Worm (Caenorhabditis elegans) whole organism, L1 larva: ENCODE measurements around the gene Y43F8B.25.

ENCODE experiments used
- C04F5.9 ChIP-seq: sonication (generic microtip); optimal IDR thresholded peaks from 2 replicates; lab custom pipeline; 2016; ENCODE audit warnings: missing genetic modification characterization, missing compliant biosample characterization
- C16A3.4 ChIP-seq: fragments of 150-350 bp; optimal IDR thresholded peaks from 2 replicates; lab custom pipeline; 2014; ENCODE audit warnings: missing biosample characterization, missing genetic modification characterization
- Y116A8C.19 ChIP-seq: sonication (generic microtip); optimal IDR thresholded peaks from 2 replicates; lab custom pipeline; 2016; ENCODE audit warnings: missing compliant biosample characterization, missing genetic modification characterization, borderline replicate concordance
- aha-1 ChIP-seq: fragments of 150-350 bp; optimal IDR thresholded peaks from 2 replicates; lab custom pipeline; 2014; ENCODE audit warnings: missing biosample characterization, missing genetic modification characterization
- alr-1 ChIP-seq: fragments of 200-800 bp; sonication (Bioruptor generic); optimal IDR thresholded peaks from 2 replicates; lab custom pipeline; 2018; ENCODE audit warnings: borderline replicate concordance, mild to moderate bottlenecking, missing genetic modification characterization, missing compliant biosample characterization
- aly-2 ChIP-seq: fragments of 150-350 bp; optimal IDR thresholded peaks from 2 replicates; lab custom pipeline; 2014; ENCODE audit warnings: missing biosample characterization, missing genetic modification characterization
- ama-1 ChIP-seq: fragments of 150-350 bp; optimal IDR thresholded peaks from 2 replicates; lab custom pipeline; 2014
- ceh-63 ChIP-seq: fragments of 200-800 bp; sonication (Bioruptor generic); optimal IDR thresholded peaks from 2 replicates; lab custom pipeline; 2018; ENCODE audit warnings: mild to moderate bottlenecking, missing genetic modification characterization, missing compliant biosample characterization
- ceh-90 ChIP-seq: sonication (generic microtip); optimal IDR thresholded peaks from 2 replicates; lab custom pipeline; 2016; ENCODE audit warnings: missing genetic modification characterization, missing compliant biosample characterization
- dpl-1 ChIP-seq, 3 experiments: fragments of 150-350 bp in 2 of 3; sonication (generic microtip) in 1 of 3; optimal IDR thresholded peaks; 2 replicates each; lab custom pipeline; 2014 to 2017; ENCODE audit warnings: missing biosample characterization in 3 of 3, missing genetic modification characterization in 3 of 3, missing genetic modification reagents in 3 of 3
- efl-1 ChIP-seq, 4 experiments: fragments of 150-350 bp; optimal IDR thresholded peaks in 3 of 4; peaks in 1 of 4; 1 replicate in 1 of 4; 2 replicates in 3 of 4; lab custom pipeline; 2014; ENCODE audit warnings: missing biosample characterization in 2 of 4, missing genetic modification characterization in 2 of 4, missing genetic modification reagents in 2 of 4
- efl-3 ChIP-seq: fragments of 200-800 bp; sonication (Bioruptor generic); optimal IDR thresholded peaks from 2 replicates; lab custom pipeline; 2018; ENCODE audit warnings: mild to moderate bottlenecking, missing genetic modification characterization, missing compliant biosample characterization
- egl-13 ChIP-seq: sonication (generic microtip); optimal IDR thresholded peaks from 2 replicates; lab custom pipeline; 2016; ENCODE audit warnings: missing genotype, missing genetic modification reagents, missing genetic modification characterization, missing compliant biosample characterization
- elt-3 ChIP-seq, 6 experiments: fragments of 150-350 bp in 1 of 6; sonication (generic microtip); optimal IDR thresholded peaks; 2 replicates each; lab custom pipeline; 2017 to 2018; ENCODE audit warnings: missing biosample characterization in 6 of 6, missing genetic modification characterization in 6 of 6, inconsistent platforms in 1 of 6
- grh-1 ChIP-seq: fragments of 200-800 bp; sonication (Bioruptor generic); IDR thresholded peaks from 2 replicates; pipeline ENCODE4 v1.3.6; 2022; ENCODE audit warnings: missing genetic modification reagents, missing genetic modification characterization, missing compliant biosample characterization
- hlh-17 ChIP-seq: fragments of 200-800 bp; sonication (Bioruptor generic); optimal IDR thresholded peaks from 2 replicates; lab custom pipeline; 2018; ENCODE audit warnings: missing genetic modification characterization, mild to moderate bottlenecking, missing compliant biosample characterization, moderate library complexity, borderline replicate concordance
- hpl-2 ChIP-seq: fragments of 150-350 bp; optimal IDR thresholded peaks from 2 replicates; lab custom pipeline; 2014; ENCODE audit warnings: missing biosample characterization, missing genetic modification reagents, missing genetic modification characterization
- irx-1 ChIP-seq: sonication (generic microtip); optimal IDR thresholded peaks from 2 replicates; lab custom pipeline; 2016; ENCODE audit warnings: missing genetic modification characterization, missing compliant biosample characterization
- isw-1 ChIP-seq: fragments of 200-800 bp; sonication (Bioruptor generic); IDR thresholded peaks from 2 replicates; pipeline ENCODE4 v1.3.6; 2022; ENCODE audit warnings: missing genetic modification characterization, missing compliant biosample characterization
- lir-3 ChIP-seq: sonication (generic microtip); optimal IDR thresholded peaks from 2 replicates; lab custom pipeline; 2016; ENCODE audit warnings: mild to moderate bottlenecking, missing genetic modification characterization, moderate library complexity, missing compliant biosample characterization; ENCODE audit not compliant: poor library complexity
- mab-9 ChIP-seq: fragments of 200-800 bp; sonication (Bioruptor generic); IDR thresholded peaks from 2 replicates; pipeline ENCODE4 v1.3.6; 2022; ENCODE audit warnings: missing genetic modification reagents, missing genetic modification characterization, missing compliant biosample characterization
- nhr-12 ChIP-seq: sonication (generic microtip); optimal IDR thresholded peaks from 2 replicates; lab custom pipeline; 2017; ENCODE audit warnings: missing biosample characterization, missing genetic modification characterization
- nhr-19 ChIP-seq: fragments of 200-800 bp; sonication (Bioruptor generic); conservative IDR thresholded peaks from 2 replicates; pipeline ENCODE4 v1.3.6; 2022; ENCODE audit warnings: missing genetic modification characterization, missing compliant biosample characterization
- nhr-237 ChIP-seq: fragments of 150-350 bp; optimal IDR thresholded peaks from 2 replicates; lab custom pipeline; 2014; ENCODE audit warnings: missing biosample characterization, missing genetic modification characterization
- nhr-76 ChIP-seq: sonication (generic microtip); optimal IDR thresholded peaks from 2 replicates; lab custom pipeline; 2017; ENCODE audit warnings: missing biosample characterization, missing genetic modification characterization
- nhr-77 ChIP-seq: fragments of 150-350 bp; optimal IDR thresholded peaks from 2 replicates; lab custom pipeline; 2014; ENCODE audit warnings: missing biosample characterization, missing genetic modification characterization
- nhr-84 ChIP-seq: sonication (generic microtip); optimal IDR thresholded peaks from 2 replicates; lab custom pipeline; 2017; ENCODE audit warnings: missing biosample characterization, missing genetic modification characterization
- nhr-85 ChIP-seq: sonication (generic microtip); peaks from one replicate; lab custom pipeline; 2016; ENCODE audit warnings: missing genetic modification characterization, inconsistent platforms, missing compliant biosample characterization
- nhr-90 ChIP-seq: sonication (generic microtip); optimal IDR thresholded peaks from 2 replicates; lab custom pipeline; 2016; ENCODE audit warnings: mild to moderate bottlenecking, missing genetic modification characterization, missing compliant biosample characterization; ENCODE audit not compliant: poor library complexity
- pax-3 ChIP-seq: fragments of 200-800 bp; sonication (Bioruptor generic); optimal IDR thresholded peaks from 2 replicates; lab custom pipeline; 2018; ENCODE audit warnings: mild to moderate bottlenecking, missing genetic modification characterization, moderate library complexity, missing compliant biosample characterization
- pqm-1 ChIP-seq: sonication (generic microtip); optimal IDR thresholded peaks from 3 replicates; lab custom pipeline; 2017; ENCODE audit warnings: missing biosample characterization, missing genetic modification characterization
- sox-4 ChIP-seq: sonication (generic microtip); optimal IDR thresholded peaks from 2 replicates; lab custom pipeline; 2016; ENCODE audit warnings: missing genetic modification characterization, missing compliant biosample characterization
- sup-37 ChIP-seq: fragments of 200-800 bp; sonication (Bioruptor generic); optimal IDR thresholded peaks from 2 replicates; lab custom pipeline; 2018; ENCODE audit warnings: mild to moderate bottlenecking, missing genetic modification characterization, missing compliant biosample characterization
- swsn-7 ChIP-seq: sonication (generic microtip); optimal IDR thresholded peaks from 2 replicates; lab custom pipeline; 2016; ENCODE audit warnings: missing genetic modification characterization, missing compliant biosample characterization
- unc-130 ChIP-seq: fragments of 150-350 bp; optimal IDR thresholded peaks from 2 replicates; lab custom pipeline; 2017; ENCODE audit warnings: missing biosample characterization, missing genetic modification characterization, inconsistent platforms
- unc-86 ChIP-seq: sonication (generic microtip); optimal IDR thresholded peaks from 2 replicates; lab custom pipeline; 2016; ENCODE audit warnings: missing genetic modification characterization, missing compliant biosample characterization
- unc-98 ChIP-seq: fragments of 200-800 bp; sonication (Bioruptor generic); IDR thresholded peaks from 2 replicates; pipeline ENCODE4 v1.3.6; 2022; ENCODE audit warnings: missing genetic modification characterization, missing compliant biosample characterization
- vab-15 ChIP-seq: sonication (generic microtip); optimal IDR thresholded peaks from 2 replicates; lab custom pipeline; 2017; ENCODE audit warnings: missing genotype, mild to moderate bottlenecking, missing genetic modification characterization, missing compliant biosample characterization
- ztf-11 ChIP-seq, 2 experiments: sonication (generic microtip); optimal IDR thresholded peaks; 2 replicates each; lab custom pipeline; 2016 to 2017; ENCODE audit warnings: missing genetic modification characterization in 2 of 2, missing biosample characterization in 1 of 2, missing compliant biosample characterization in 1 of 2
- ztf-4 ChIP-seq: fragments of 150-350 bp; optimal IDR thresholded peaks from 2 replicates; lab custom pipeline; 2014; ENCODE audit warnings: missing biosample characterization, missing genetic modification characterization

Gene Y43F8B.25

ce11 chrV:19477302-19477701 is 14.6 kb downstream of the Y43F8B.25 start:
- TF ChIP-seq mab-9 (GFP tag; lab: Robert Waterston, UW) (no peak), dpl-1 (GFP tag; optimal IDR thresholded peaks at IDR 0.05; lab: Kevin White, UChicago) (peak in 2 of 3 experiments; percentile 5 to 24), unc-130 (no peak), unc-98 (GFP tag; lab: Robert Waterston, UW) (no peak), C16A3.4 (tag; lab: Kevin White, UChicago) (no peak), efl-1 (optimal IDR thresholded peaks at IDR 0.05; lab: Kevin White, UChicago) (peak; percentile 25 to 39), efl-1 (GFP tag; optimal IDR thresholded peaks at IDR 0.05 in 1 of 2; lab: Kevin White, UChicago) (peak; percentile 51 to 85)

DNA sequence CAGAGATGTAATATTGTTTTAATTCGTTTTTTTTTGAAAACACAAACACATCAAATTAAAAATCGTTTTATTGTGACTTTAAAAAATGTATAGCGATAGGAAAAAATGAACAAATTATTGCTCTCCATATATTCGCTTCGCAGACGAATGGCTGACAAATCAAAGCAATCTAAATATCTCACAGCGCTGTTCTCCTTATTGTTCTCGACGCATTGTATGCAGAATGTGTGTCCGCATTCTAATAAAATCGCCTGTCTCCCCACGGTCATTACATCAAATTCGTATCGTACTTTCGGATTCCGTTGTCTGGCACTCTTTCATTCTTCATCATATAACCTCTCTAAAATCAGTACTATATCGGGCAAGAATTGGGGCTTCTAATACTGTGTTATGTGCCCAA is 15.1 kb downstream of the Y43F8B.25 start, which contains the start of gene Y43F8B.9:
TSS of gene Y43F8B.9 (plus strand) at position 301 of the 400 bp plus-strand sequence.
- TF ChIP-seq lir-3 = no peak
- no peak for TF ChIP-seq ceh-90 (tag; lab: Kevin White, UChicago)
- peak; percentile 54 for TF ChIP-seq nhr-85 (tag; lab: Kevin White, UChicago)

DNA sequence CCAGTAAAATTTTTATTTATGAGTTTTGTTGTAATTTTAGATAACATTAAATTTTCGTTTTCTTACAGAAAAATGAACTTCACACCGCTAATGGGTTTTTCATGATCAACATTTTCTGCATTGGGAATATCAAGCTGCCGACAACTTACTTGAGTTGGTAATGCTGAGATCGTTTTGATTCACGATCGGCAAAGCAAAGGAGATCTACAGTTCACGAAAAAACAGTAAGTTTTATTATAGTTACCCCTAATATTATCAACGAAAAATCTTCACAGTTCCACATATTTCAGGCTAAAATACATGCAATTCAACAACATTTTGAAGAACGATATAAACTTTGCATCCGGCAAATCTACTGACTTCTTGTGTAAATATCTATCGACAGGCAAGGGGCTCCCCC is 19.8 kb downstream of the Y43F8B.25 start, which contains the start of gene Y43F8B.22:
TSS of gene Y43F8B.22 (plus strand) at position 301 of the 400 bp plus-strand sequence.
- TF ChIP-seq unc-98 (GFP tag; lab: Robert Waterston, UW) (no peak), swsn-7 (tag; lab: Kevin White, UChicago) (no peak), grh-1 (GFP tag; lab: Robert Waterston, UW) (no peak), egl-13 (tag; lab: Kevin White, UChicago) (no peak), aha-1 (tag; lab: Kevin White, UChicago) (no peak), unc-86 (tag; lab: Kevin White, UChicago) (no peak), nhr-12 (tag; lab: Kevin White, UChicago) (no peak), pqm-1 (tag; lab: Kevin White, UChicago) (no peak), alr-1 (tag; lab: Kevin White, UChicago) (no peak), nhr-85 (tag; lab: Kevin White, UChicago) (no peak), ama-1 (lab: Kevin White, UChicago) (no peak), irx-1 (no peak), elt-3 (tag; optimal IDR thresholded peaks at IDR 0.05; lab: Kevin White, UChicago) (no peak), ceh-63 (GFP tag; lab: Kevin White, UChicago) (no peak), C04F5.9 (tag; lab: Kevin White, UChicago) (no peak), ztf-4 (tag; lab: Kevin White, UChicago) (no peak), Y116A8C.19 (tag; lab: Kevin White, UChicago) (no peak), vab-15 (tag; lab: Kevin White, UChicago) (no peak), nhr-76 (tag; lab: Kevin White, UChicago) (no peak)
- TF ChIP-seq, all 84 proteins: peak for 0

DNA sequence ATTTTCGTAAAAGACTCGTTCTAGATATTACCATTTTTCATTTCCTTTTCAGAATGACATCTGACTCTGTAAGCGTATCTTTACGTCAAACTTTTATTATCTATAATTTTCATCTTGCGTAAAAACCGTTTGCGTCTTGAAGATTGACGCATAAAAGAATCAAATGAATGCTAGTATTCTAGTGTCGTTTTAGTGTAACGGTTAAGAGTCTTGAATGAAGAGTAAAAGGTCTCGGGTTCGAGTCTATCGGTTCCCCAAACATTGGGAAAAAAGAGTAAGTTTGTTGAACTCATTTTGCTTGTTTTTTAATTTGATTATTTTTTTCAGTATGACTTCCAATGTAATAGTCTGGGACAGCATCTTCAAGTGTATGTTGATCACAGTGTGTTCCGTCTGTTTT is 21.8 kb downstream of the Y43F8B.25 start, which contains the start of gene Y43F8B.17:
TSS of gene Y43F8B.17 (plus strand) at position 215 of the 400 bp plus-strand sequence.
- TF ChIP-seq nhr-85 (tag; lab: Kevin White, UChicago) (peak; percentile 58), hpl-2 (GFP tag; lab: Kevin White, UChicago) (no peak), ama-1 (lab: Kevin White, UChicago) (no peak), dpl-1 (GFP tag; optimal IDR thresholded peaks at IDR 0.05; lab: Kevin White, UChicago) (no peak), hlh-17 (GFP tag; lab: Kevin White, UChicago) (no peak), nhr-237 (no peak), mab-9 (GFP tag; lab: Robert Waterston, UW) (no peak), unc-130 (no peak)
- TF ChIP-seq, all 84 proteins: peak for 1

DNA sequence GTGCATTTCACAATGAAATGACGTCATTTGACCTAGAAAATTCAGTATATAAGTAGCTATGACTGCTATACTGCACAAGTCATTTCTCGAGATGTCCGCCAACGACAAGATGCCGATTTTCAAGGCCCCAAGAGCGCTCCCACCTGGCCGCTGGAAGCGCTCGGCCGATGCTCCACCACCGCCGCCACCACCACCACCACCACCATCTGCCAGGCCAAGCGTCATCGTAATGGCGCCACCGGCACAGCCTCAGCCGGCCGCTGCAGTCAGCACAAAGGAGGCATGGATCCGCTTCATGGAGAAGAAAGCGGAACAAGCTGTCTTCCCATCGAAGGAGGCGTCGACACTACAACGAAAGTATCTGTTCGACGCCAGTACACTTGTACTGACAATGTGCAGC is 22.5 kb downstream of the Y43F8B.25 start, which contains the start of gene Y43F8B.28:
TSS of gene Y43F8B.28 (plus strand) at position 59 of the 400 bp plus-strand sequence.
- TF ChIP-seq sox-4 (tag; lab: Kevin White, UChicago) (no peak), nhr-84 (tag; lab: Kevin White, UChicago) (no peak), nhr-19 (GFP tag; lab: Robert Waterston, UW) (no peak), isw-1 (GFP tag; lab: Robert Waterston, UW) (no peak), efl-3 (GFP tag; lab: Kevin White, UChicago) (no peak), ama-1 (lab: Kevin White, UChicago) (no peak), pax-3 (no peak), sup-37 (GFP tag; lab: Kevin White, UChicago) (no peak), nhr-77 (tag; lab: Kevin White, UChicago) (no peak), aly-2 (tag; lab: Kevin White, UChicago) (no peak), alr-1 (tag; lab: Kevin White, UChicago) (no peak), ztf-11 (tag; optimal IDR thresholded peaks at IDR 0.05; lab: Kevin White, UChicago) (no peak), nhr-90 (no peak), egl-13 (tag; lab: Kevin White, UChicago) (no peak), ceh-90 (tag; lab: Kevin White, UChicago) (no peak)
